Fruit fly (Drosophila melanogaster) whole organism, embryonic: ENCODE results near the gene CG17855.
A peak's percentile ranks its signal among the peaks of the same experiment; 100 is the strongest.

Experiments
- ATbp ChIP-seq: fragments of 200-800 bp; sonication (Bioruptor generic); optimal IDR thresholded peaks from 2 replicates; lab custom pipeline; 2017; ENCODE audit warnings: missing biosample characterization, mild to moderate bottlenecking, missing genetic modification characterization, missing genetic modification reagents
- Aef1 ChIP-seq: fragments of 200-800 bp; sonication (Bioruptor generic); IDR thresholded peaks from 3 replicates; pipeline ENCODE4 v1.3.6; 2022; ENCODE audit warnings: missing biosample characterization, missing genetic modification characterization
- Atf3 ChIP-seq: fragments of 200-800 bp; sonication (Bioruptor generic); optimal IDR thresholded peaks from 3 replicates; lab custom pipeline; 2016; ENCODE audit warnings: missing biosample characterization, missing genetic modification characterization
- CG10267 ChIP-seq: fragments of 200-800 bp; sonication (Bioruptor generic); optimal IDR thresholded peaks from 2 replicates; lab custom pipeline; 2018; ENCODE audit warnings: missing biosample characterization, mild to moderate bottlenecking, missing genetic modification characterization, moderate library complexity
- CG11456 ChIP-seq: fragments of 200-800 bp; sonication (Bioruptor generic); IDR thresholded peaks from 3 replicates; pipeline ENCODE4 v1.3.6; 2022; ENCODE audit warnings: missing biosample characterization, missing genetic modification characterization
- CG13123 ChIP-seq: fragments of 200-800 bp; sonication (Bioruptor generic); optimal IDR thresholded peaks from 2 replicates; lab custom pipeline; 2016; ENCODE audit warnings: missing biosample characterization, missing genetic modification characterization
- CG13296 ChIP-seq: fragments of 200-800 bp; sonication (Bioruptor generic); optimal IDR thresholded peaks from 3 replicates; lab custom pipeline; 2018; ENCODE audit warnings: missing biosample characterization, mild to moderate bottlenecking, missing genetic modification characterization
- CG15696 ChIP-seq: fragments of 200-800 bp; sonication (Bioruptor generic); optimal IDR thresholded peaks from 2 replicates; lab custom pipeline; 2019; ENCODE audit warnings: missing biosample characterization, mild to moderate bottlenecking, missing genetic modification characterization, moderate library complexity
- CG1602 ChIP-seq: fragments of 200-800 bp; sonication (Bioruptor generic); optimal IDR thresholded peaks from 3 replicates; lab custom pipeline; 2016; ENCODE audit warnings: missing biosample characterization, missing genetic modification characterization
- CG17612 ChIP-seq: fragments of 200-800 bp; sonication (Bioruptor generic); IDR thresholded peaks from 2 replicates; pipeline ENCODE4 v1.3.6; 2022; ENCODE audit warnings: missing biosample characterization, missing genetic modification characterization
- CG4854 ChIP-seq: fragments of 200-800 bp; sonication (Bioruptor generic); optimal IDR thresholded peaks from 2 replicates; lab custom pipeline; 2016; ENCODE audit warnings: missing biosample characterization, missing genetic modification characterization, inconsistent platforms
- CG7271 ChIP-seq: fragments of 200-800 bp; sonication (Bioruptor generic); optimal IDR thresholded peaks from 2 replicates; lab custom pipeline; 2018; ENCODE audit warnings: missing biosample characterization, mild to moderate bottlenecking, missing genetic modification characterization, moderate library complexity
- CG7372 ChIP-seq: fragments of 200-800 bp; sonication (Bioruptor generic); IDR thresholded peaks from 2 replicates; pipeline ENCODE4 v1.3.6; 2022; ENCODE audit warnings: missing biosample characterization, missing genetic modification characterization
- CG7928 ChIP-seq: fragments of 200-800 bp; sonication (Bioruptor generic); optimal IDR thresholded peaks from 2 replicates; lab custom pipeline; 2017; ENCODE audit warnings: missing biosample characterization, mild to moderate bottlenecking, missing genetic modification characterization
- CG8359 ChIP-seq: fragments of 200-800 bp; sonication (Bioruptor generic); optimal IDR thresholded peaks from 2 replicates; lab custom pipeline; 2017; ENCODE audit warnings: missing biosample characterization, mild to moderate bottlenecking, missing genetic modification characterization, borderline replicate concordance
- CG9609 ChIP-seq: fragments of 200-800 bp; sonication (Bioruptor generic); optimal IDR thresholded peaks from 3 replicates; lab custom pipeline; 2016; ENCODE audit warnings: missing biosample characterization, missing genetic modification characterization
- CG9797 ChIP-seq: fragments of 200-800 bp; sonication (Bioruptor generic); optimal IDR thresholded peaks from 3 replicates; lab custom pipeline; 2018; ENCODE audit warnings: missing biosample characterization, mild to moderate bottlenecking, missing genetic modification characterization
- Camta ChIP-seq: fragments of 200-800 bp; sonication (Bioruptor generic); optimal IDR thresholded peaks from 2 replicates; lab custom pipeline; 2016; ENCODE audit warnings: missing biosample characterization, missing genetic modification characterization
- D19B ChIP-seq: fragments of 200-800 bp; sonication (Bioruptor generic); optimal IDR thresholded peaks from 2 replicates; lab custom pipeline; 2017; ENCODE audit warnings: missing biosample characterization, mild to moderate bottlenecking, missing genetic modification characterization
- Doc3 ChIP-seq: fragments of 200-800 bp; sonication (Bioruptor generic); IDR thresholded peaks from 3 replicates; pipeline ENCODE4 v1.3.6; 2022; ENCODE audit warnings: missing biosample characterization, missing genetic modification characterization; ENCODE audit not compliant: partially characterized antibody
- Gsc ChIP-seq: fragments of 200-800 bp; sonication (Bioruptor generic); IDR thresholded peaks from 2 replicates; pipeline ENCODE4 v1.3.6; 2022; ENCODE audit warnings: missing biosample characterization, missing genetic modification characterization
- HmgD ChIP-seq: fragments of 200-800 bp; sonication (Bioruptor generic); optimal IDR thresholded peaks from 3 replicates; lab custom pipeline; 2016; ENCODE audit warnings: missing biosample characterization, missing genetic modification characterization
- Mad ChIP-seq: fragments of 200-800 bp; sonication (Bioruptor generic); optimal IDR thresholded peaks from 2 replicates; lab custom pipeline; 2016; ENCODE audit warnings: missing biosample characterization, missing genetic modification characterization
- NC2α ChIP-seq: fragments of 200-800 bp; sonication (Bioruptor generic); optimal IDR thresholded peaks from 2 replicates; lab custom pipeline; 2016; ENCODE audit warnings: missing biosample characterization, missing genetic modification characterization
- Oaz ChIP-seq: fragments of 200-800 bp; sonication (Bioruptor generic); IDR thresholded peaks from 2 replicates; pipeline ENCODE4 v1.3.6; 2022; ENCODE audit warnings: missing biosample characterization, missing genetic modification characterization
- Oli ChIP-seq: fragments of 200-800 bp; sonication (Bioruptor generic); optimal IDR thresholded peaks from 2 replicates; lab custom pipeline; 2018; ENCODE audit warnings: missing biosample characterization, mild to moderate bottlenecking, missing genetic modification characterization, moderate library complexity
- Rx ChIP-seq: fragments of 200-800 bp; sonication (Bioruptor generic); IDR thresholded peaks from 2 replicates; pipeline ENCODE4 v1.3.6; 2022; ENCODE audit warnings: missing biosample characterization, missing genetic modification characterization
- Stat92E ChIP-seq, 3 experiments: fragments of >200 bp in 2 of 3; fragments of 200-800 bp in 1 of 3; sonication (Bioruptor generic) in 1 of 3; optimal IDR thresholded peaks; 2 replicates each; lab custom pipeline; 2017 to 2019; ENCODE audit warnings: missing biosample characterization in 3 of 3, missing genetic modification characterization in 3 of 3, mild to moderate bottlenecking in 1 of 3, moderate library complexity in 1 of 3
- ara ChIP-seq: fragments of 200-800 bp; sonication (Bioruptor generic); IDR thresholded peaks from 2 replicates; pipeline ENCODE4 v1.3.6; 2022; ENCODE audit warnings: missing biosample characterization, missing genetic modification characterization
- az2 ChIP-seq: fragments of 200-800 bp; sonication (Bioruptor generic); optimal IDR thresholded peaks from 3 replicates; lab custom pipeline; 2016; ENCODE audit warnings: missing biosample characterization, missing genetic modification characterization
- cad ChIP-seq: fragments of >200 bp; optimal IDR thresholded peaks from 2 replicates; lab custom pipeline; 2017; ENCODE audit warnings: missing biosample characterization, missing genetic modification characterization
- chinmo ChIP-seq: fragments of 200-800 bp; sonication (Bioruptor generic); IDR thresholded peaks from 4 replicates; pipeline ENCODE4 v1.3.6; 2022; ENCODE audit warnings: missing biosample characterization, missing genetic modification characterization; ENCODE audit not compliant: partially characterized antibody
- gcm ChIP-seq: fragments of 200-800 bp; sonication (Bioruptor generic); optimal IDR thresholded peaks from 2 replicates; lab custom pipeline; 2019; ENCODE audit warnings: missing biosample characterization, mild to moderate bottlenecking, missing genetic modification characterization, moderate library complexity
- gem ChIP-seq: fragments of 200-800 bp; sonication (Bioruptor generic); optimal IDR thresholded peaks from 2 replicates; lab custom pipeline; 2019; ENCODE audit warnings: missing biosample characterization, mild to moderate bottlenecking, missing genetic modification characterization, moderate library complexity
- kni ChIP-seq: fragments of 200-800 bp; sonication (Bioruptor generic); optimal IDR thresholded peaks from 3 replicates; lab custom pipeline; 2017; ENCODE audit warnings: mild to moderate bottlenecking, missing biosample characterization, missing genetic modification reagents, missing genetic modification characterization
- lab ChIP-seq: fragments of 200-800 bp; sonication (Bioruptor generic); optimal IDR thresholded peaks from 3 replicates; lab custom pipeline; 2017; ENCODE audit warnings: missing biosample characterization, missing genetic modification characterization, mild to moderate bottlenecking, moderate library complexity, missing genetic modification reagents
- nerfin-2 ChIP-seq: fragments of 200-800 bp; sonication (Bioruptor generic); IDR thresholded peaks from 2 replicates; pipeline ENCODE4 v1.3.6; 2022; ENCODE audit warnings: missing biosample characterization, missing genetic modification characterization; ENCODE audit not compliant: partially characterized antibody
- phol ChIP-seq: fragments of 200-800 bp; sonication (Bioruptor generic); optimal IDR thresholded peaks from 3 replicates; lab custom pipeline; 2018; ENCODE audit warnings: missing biosample characterization, mild to moderate bottlenecking, missing genetic modification characterization, moderate library complexity
- sc ChIP-seq, 3 experiments: fragments of >200 bp in 2 of 3; fragments of 200-800 bp in 1 of 3; sonication (Bioruptor generic) in 1 of 3; optimal IDR thresholded peaks; 2 replicates in 2 of 3; 3 replicates in 1 of 3; lab custom pipeline; 2017; ENCODE audit warnings: mild to moderate bottlenecking in 1 of 3, missing biosample characterization in 1 of 3, missing genetic modification characterization in 1 of 3, missing genetic modification reagents in 1 of 3
- sim ChIP-seq: fragments of 200-800 bp; sonication (Bioruptor generic); IDR thresholded peaks from 2 replicates; pipeline ENCODE4 v1.3.6; 2022; ENCODE audit warnings: missing biosample characterization, missing genetic modification characterization
- sna ChIP-seq: fragments of 200-800 bp; sonication (Bioruptor generic); IDR thresholded peaks from 2 replicates; pipeline ENCODE4 v1.3.6; 2022; ENCODE audit warnings: missing biosample characterization, missing genetic modification characterization; ENCODE audit not compliant: partially characterized antibody
- sob ChIP-seq: fragments of 200-800 bp; sonication (Bioruptor generic); IDR thresholded peaks from 2 replicates; pipeline ENCODE4 v1.3.6; 2022; ENCODE audit warnings: missing biosample characterization, missing genetic modification characterization
- sqz ChIP-seq: fragments of 200-800 bp; sonication (Bioruptor generic); optimal IDR thresholded peaks from 3 replicates; lab custom pipeline; 2018; ENCODE audit warnings: missing biosample characterization, mild to moderate bottlenecking, missing genetic modification characterization
- trem ChIP-seq: fragments of 200-800 bp; optimal IDR thresholded peaks from 3 replicates; lab custom pipeline; 2019; ENCODE audit warnings: missing biosample characterization, mild to moderate bottlenecking, missing genetic modification characterization, moderate library complexity
- tx ChIP-seq: fragments of 200-800 bp; sonication (Bioruptor generic); optimal IDR thresholded peaks from 2 replicates; lab custom pipeline; 2016; ENCODE audit warnings: missing biosample characterization, missing genetic modification characterization
- unpg ChIP-seq: fragments of 200-800 bp; sonication (Bioruptor generic); optimal IDR thresholded peaks from 3 replicates; lab custom pipeline; 2018; ENCODE audit warnings: missing biosample characterization, mild to moderate bottlenecking, missing genetic modification characterization, moderate library complexity
- vfl ChIP-seq: fragments of 200-800 bp; sonication (Bioruptor generic); optimal IDR thresholded peaks from 2 replicates; lab custom pipeline; 2016; ENCODE audit warnings: missing biosample characterization, missing genetic modification characterization

CG17855 gene

DNA sequence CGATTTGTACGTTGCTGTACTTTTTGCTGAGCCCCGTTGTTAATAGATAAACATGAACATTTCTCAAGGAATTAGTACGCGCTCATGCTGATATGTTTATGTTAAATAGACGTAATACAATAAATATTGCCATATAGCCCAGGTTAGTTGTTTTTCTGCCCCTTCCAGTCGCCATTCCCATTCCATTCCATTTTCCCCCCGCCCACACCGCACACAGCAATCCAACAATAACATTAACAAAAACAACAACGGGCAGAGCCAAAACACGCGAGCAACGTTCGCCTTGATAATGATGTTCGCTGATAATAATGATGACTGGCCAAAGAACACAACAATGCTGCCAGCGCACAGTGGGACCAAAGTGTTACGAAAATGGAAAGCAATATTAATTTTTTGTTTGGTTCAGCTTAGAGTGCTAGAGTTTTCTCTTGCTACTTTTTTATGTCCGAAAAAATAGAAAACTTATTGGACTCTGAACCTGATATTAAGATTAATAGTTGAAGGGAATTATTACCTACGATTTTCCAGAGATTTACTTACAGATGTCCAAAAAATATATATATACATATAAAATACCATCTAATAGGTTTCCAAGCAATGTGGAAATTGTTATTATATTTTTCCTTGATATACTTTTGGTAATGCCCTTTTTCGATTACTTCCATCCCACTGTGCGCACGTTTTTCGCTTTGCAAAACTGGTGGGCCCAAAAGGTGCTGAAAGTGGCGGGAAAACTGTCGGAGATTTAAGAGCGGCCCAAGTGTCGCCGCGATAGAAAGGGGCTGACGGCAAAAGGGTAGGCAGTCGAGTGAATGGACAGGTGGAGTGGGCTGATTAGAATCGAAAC, 29.5 kb downstream of the CG17855 start (continued):
- TF ChIP-seq CG11456 (GFP tag; lab: Robert Waterston, UW), result peak; percentile 84
- peak; percentile 91 for TF ChIP-seq CG1602 (GFP tag; lab: Kevin White, UChicago)
- peak; percentile 92 for TF ChIP-seq CG15696 (tag; lab: Kevin White, UChicago)
- TF ChIP-seq sna, result no peak
- no peak for TF ChIP-seq Doc3 (GFP tag; lab: Robert Waterston, UW)
- TF ChIP-seq Aef1, result peak; percentile 82
- peak; percentile 95 for TF ChIP-seq az2 (GFP tag; lab: Kevin White, UChicago)
- TF ChIP-seq Stat92E (GFP tag; optimal IDR thresholded peaks at IDR 0.05; lab: Kevin White, UChicago), result peak in 1 of 3 experiments; percentile 84
- TF ChIP-seq ara (GFP tag; lab: Robert Waterston, UW), result peak; percentile 81
- TF ChIP-seq CG7372 (GFP tag; lab: Robert Waterston, UW), result peak; percentile 93
- peak; percentile 72 for TF ChIP-seq CG9609 (GFP tag; lab: Kevin White, UChicago)
- peak; percentile 91 for TF ChIP-seq trem (tag; lab: Kevin White, UChicago)
- peak; percentile 42 for TF ChIP-seq kni
- TF ChIP-seq Camta, result peak; percentile 83
- no peak for TF ChIP-seq chinmo (GFP tag; lab: Robert Waterston, UW)
- no peak for TF ChIP-seq cad
- TF ChIP-seq Rx, result peak; percentile 72
- no peak for TF ChIP-seq sc (optimal IDR thresholded peaks at IDR 0.05; lab: Kevin White, UChicago)
- TF ChIP-seq sc (GFP tag; optimal IDR thresholded peaks at IDR 0.05; lab: Kevin White, UChicago), result peak; percentile 95
- TF ChIP-seq CG10267 (tag; lab: Kevin White, UChicago), result peak; percentile 92
- TF ChIP-seq CG13123 (GFP tag; lab: Kevin White, UChicago), result peak; percentile 84
- TF ChIP-seq sob, result peak; percentile 90
- TF ChIP-seq CG7928 (GFP tag; lab: Kevin White, UChicago), result peak; percentile 77
- TF ChIP-seq CG13296 (GFP tag; lab: Kevin White, UChicago), result peak; percentile 98
- peak; percentile 86 for TF ChIP-seq Oaz (GFP tag; lab: Robert Waterston, UW)
- peak; percentile 91 for TF ChIP-seq CG8359
- TF ChIP-seq sim (GFP tag; lab: Robert Waterston, UW), result peak; percentile 76; the same call in 1 of the 2 replicates
- TF ChIP-seq tx (GFP tag; lab: Kevin White, UChicago), result peak; percentile 85
- TF ChIP-seq Atf3 (GFP tag; lab: Kevin White, UChicago), result peak; percentile 1
- TF ChIP-seq CG4854 (GFP tag; lab: Kevin White, UChicago), result peak; percentile 87
- TF ChIP-seq CG9797 (GFP tag; lab: Kevin White, UChicago), result no peak
- peak; percentile 94 for TF ChIP-seq D19B (GFP tag; lab: Kevin White, UChicago)
- peak; percentile 56 for TF ChIP-seq CG7271 (tag; lab: Kevin White, UChicago)
- no peak for TF ChIP-seq HmgD
- peak; percentile 92 for TF ChIP-seq vfl
- TF ChIP-seq phol (tag; lab: Kevin White, UChicago), result peak; percentile 96
- TF ChIP-seq unpg (GFP tag; lab: Kevin White, UChicago), result peak; percentile 96
- peak; percentile 66 for TF ChIP-seq Gsc
- TF ChIP-seq nerfin-2 (GFP tag; lab: Robert Waterston, UW), result no peak
- peak; percentile 99 for TF ChIP-seq gcm
- peak; percentile 71; the same call in 1 of the 2 replicates for TF ChIP-seq CG17612 (GFP tag; lab: Robert Waterston, UW)
- TF ChIP-seq Oli (tag; lab: Kevin White, UChicago), result peak; percentile 98
- TF ChIP-seq Mad (GFP tag; lab: Kevin White, UChicago), result peak; percentile 84
- peak; percentile 50 for TF ChIP-seq NC2α (GFP tag; lab: Kevin White, UChicago)
- peak; percentile 98 for TF ChIP-seq gem (tag; lab: Kevin White, UChicago)
- peak; percentile 95 for TF ChIP-seq sqz (GFP tag; lab: Kevin White, UChicago)
- peak; percentile 98 for TF ChIP-seq lab (GFP tag; lab: Kevin White, UChicago)
- peak; percentile 93 for TF ChIP-seq ATbp (GFP tag; lab: Kevin White, UChicago)
